Fruit fly (Drosophila melanogaster): ENCODE results near the gene stx.

stx gene

dm6 chrX:10737422-10738150 is 7.2 kb downstream of the stx start (continued):
- TF ChIP-seq svp (GFP tag) (peak; percentile 84), achi (GFP tag; optimal IDR thresholded peaks at IDR 0.05) (peak; percentile 78), CG1621 (tag; optimal IDR thresholded peaks at IDR 0.05) (peak; percentile 69), Hr4 (GFP tag; optimal IDR thresholded peaks at IDR 0.05) (peak; percentile 89), Eip93F (GFP tag; optimal IDR thresholded peaks at IDR 0.05) (no peak), Ets21C (GFP tag; optimal IDR thresholded peaks at IDR 0.05) (peak; percentile 21), Blimp-1 (GFP tag; optimal IDR thresholded peaks at IDR 0.05) (no peak), CG34406 (GFP tag; optimal IDR thresholded peaks at IDR 0.05) (peak; percentile 59), eg (GFP tag; IDR thresholded peaks at IDR 0.05) (peak; percentile 92), acj6 (GFP tag; optimal IDR thresholded peaks at IDR 0.05) (peak; percentile 64), Hr39 (GFP tag; optimal IDR thresholded peaks at IDR 0.05) (peak; percentile 65), CG3919 (GFP tag; optimal IDR thresholded peaks at IDR 0.05) (peak; percentile 74), CG3032 (tag; optimal IDR thresholded peaks at IDR 0.05) (peak; percentile 62), OdsH (GFP tag; optimal IDR thresholded peaks at IDR 0.05) (peak; percentile 67), Ets96B (tag; optimal IDR thresholded peaks at IDR 0.05) (peak; percentile 69), esn (GFP tag; optimal IDR thresholded peaks at IDR 0.05) (peak; percentile 74), CG6854 (GFP tag; optimal IDR thresholded peaks at IDR 0.05) (no peak), CG9139 (GFP tag; optimal IDR thresholded peaks at IDR 0.05) (peak; percentile 3), CG8119 (GFP tag; IDR thresholded peaks at IDR 0.05) (peak; percentile 88)

- no peak for TF ChIP-seq Met (GFP tag; optimal IDR thresholded peaks at IDR 0.05)
- TF ChIP-seq CG16779 (tag; optimal IDR thresholded peaks at IDR 0.05): peak; percentile 12
- no peak for TF ChIP-seq CG8319 (GFP tag; optimal IDR thresholded peaks at IDR 0.05)
- TF ChIP-seq fkh (GFP tag; optimal IDR thresholded peaks at IDR 0.05): peak; percentile 21
- TF ChIP-seq spab (GFP tag; optimal IDR thresholded peaks at IDR 0.05): no peak
- TF ChIP-seq CG15336 (GFP tag; IDR thresholded peaks at IDR 0.05): peak; percentile 16; the same call in 1 of the 2 replicates
- TF ChIP-seq dac (GFP tag; optimal IDR thresholded peaks at IDR 0.05): no peak
- peak; percentile 5 for TF ChIP-seq CG3919 (GFP tag; optimal IDR thresholded peaks at IDR 0.05)
- no peak for TF ChIP-seq CG4318 (GFP tag; optimal IDR thresholded peaks at IDR 0.05)
- TF ChIP-seq vri (GFP tag; optimal IDR thresholded peaks at IDR 0.05): peak; percentile 1
- TF ChIP-seq Smox (GFP tag; optimal IDR thresholded peaks at IDR 0.05): no peak
- peak; percentile 9 for TF ChIP-seq esn (GFP tag; optimal IDR thresholded peaks at IDR 0.05)
- TF ChIP-seq Ets21C (GFP tag; optimal IDR thresholded peaks at IDR 0.05): no peak
- peak; percentile 34 for TF ChIP-seq OdsH (GFP tag; optimal IDR thresholded peaks at IDR 0.05)
- no peak for TF ChIP-seq CG8632 (GFP tag; optimal IDR thresholded peaks at IDR 0.05)
- TF ChIP-seq CG10631 (GFP tag; optimal IDR thresholded peaks at IDR 0.05): peak; percentile 27
- peak; percentile 37 for TF ChIP-seq pdm3 (GFP tag; optimal IDR thresholded peaks at IDR 0.05)
- no peak for TF ChIP-seq fd85E (GFP tag; optimal IDR thresholded peaks at IDR 0.05)
- TF ChIP-seq CG7368 (GFP tag; optimal IDR thresholded peaks at IDR 0.05): peak; percentile 3
- peak; percentile 20 for TF ChIP-seq CG1621 (tag; optimal IDR thresholded peaks at IDR 0.05)
- TF ChIP-seq Hr39 (GFP tag; optimal IDR thresholded peaks at IDR 0.05): no peak
- no peak for TF ChIP-seq salr (GFP tag; optimal IDR thresholded peaks at IDR 0.05)
- no peak for TF ChIP-seq Eip75B (GFP tag; optimal IDR thresholded peaks at IDR 0.05)
- peak; percentile 58 for TF ChIP-seq Sox14 (GFP tag; optimal IDR thresholded peaks at IDR 0.05)
- TF ChIP-seq net (GFP tag; optimal IDR thresholded peaks at IDR 0.05): peak; percentile 12
- TF ChIP-seq Sox15 (GFP tag; optimal IDR thresholded peaks at IDR 0.05): no peak
- TF ChIP-seq fd59A (GFP tag; optimal IDR thresholded peaks at IDR 0.05): no peak
- TF ChIP-seq achi (GFP tag; optimal IDR thresholded peaks at IDR 0.05): peak; percentile 21
- peak; percentile 24 for TF ChIP-seq CG6276 (GFP tag; optimal IDR thresholded peaks at IDR 0.05)
- TF ChIP-seq acj6 (GFP tag; optimal IDR thresholded peaks at IDR 0.05): peak; percentile 38
- TF ChIP-seq CG6163 (GFP tag; IDR thresholded peaks at IDR 0.05): peak; percentile 27; the same call in 1 of the 3 replicates
- no peak for TF ChIP-seq lz (GFP tag; optimal IDR thresholded peaks at IDR 0.05)
- TF ChIP-seq CG11294 (GFP tag; IDR thresholded peaks at IDR 0.05): no peak; the same call in 1 of the 2 replicates
- peak; percentile 55; the same call in 2 of the 3 replicates for TF ChIP-seq CG8119 (GFP tag; IDR thresholded peaks at IDR 0.05)
- no peak for TF ChIP-seq CG11762 (GFP tag; optimal IDR thresholded peaks at IDR 0.05; ENCODE audit: insufficient read depth)
- TF ChIP-seq svp (GFP tag): peak; percentile 61
- no peak for TF ChIP-seq Blimp-1 (GFP tag; optimal IDR thresholded peaks at IDR 0.05)
- no peak for TF ChIP-seq Hr38 (GFP tag; optimal IDR thresholded peaks at IDR 0.05)
- no peak for TF ChIP-seq CG11902 (GFP tag; optimal IDR thresholded peaks at IDR 0.05)
Measured at dm6 chrX:10735682-10736353, 8.9 kb downstream of the stx start.
